Fruit fly (Drosophila melanogaster) whole organism, embryonic: Measurements from ENCODE around the gene CG10589.

ENCODE experiments used
- Atf3 ChIP-seq: fragments of 200-800 bp; sonication (Bioruptor generic); optimal IDR thresholded peaks from 3 replicates; lab custom pipeline; 2016; ENCODE audit warnings: missing biosample characterization, missing genetic modification characterization
- CG10209 ChIP-seq: fragments of 200-800 bp; sonication (Bioruptor generic); optimal IDR thresholded peaks from 3 replicates; lab custom pipeline; 2017; ENCODE audit warnings: missing biosample characterization, mild to moderate bottlenecking, missing genetic modification characterization, missing genetic modification reagents
- CG10654 ChIP-seq: fragments of 200-800 bp; sonication (Bioruptor generic); optimal IDR thresholded peaks from 2 replicates; lab custom pipeline; 2016; ENCODE audit warnings: missing biosample characterization, missing genetic modification characterization
- CG13624 ChIP-seq: fragments of 200-800 bp; sonication (Bioruptor generic); optimal IDR thresholded peaks from 2 replicates; lab custom pipeline; 2016; ENCODE audit warnings: missing biosample characterization, missing genetic modification characterization
- CG14710 ChIP-seq: fragments of 200-800 bp; sonication (Bioruptor generic); optimal IDR thresholded peaks from 3 replicates; lab custom pipeline; 2019; ENCODE audit warnings: missing biosample characterization, mild to moderate bottlenecking, missing genetic modification characterization, moderate library complexity
- CG16815 ChIP-seq: fragments of 200-800 bp; sonication (Bioruptor generic); optimal IDR thresholded peaks from 3 replicates; lab custom pipeline; 2017; ENCODE audit warnings: missing biosample characterization, mild to moderate bottlenecking, missing genetic modification characterization
- CG16863 ChIP-seq: fragments of 200-800 bp; sonication (Bioruptor generic); optimal IDR thresholded peaks from 3 replicates; lab custom pipeline; 2016; ENCODE audit warnings: missing biosample characterization, missing genetic modification characterization
- CG17361 ChIP-seq: fragments of 200-800 bp; sonication (Bioruptor generic); IDR thresholded peaks from 3 replicates; pipeline ENCODE4 v1.3.6; 2022; ENCODE audit warnings: missing biosample characterization, missing genetic modification characterization
- CG17612 ChIP-seq: fragments of 200-800 bp; sonication (Bioruptor generic); IDR thresholded peaks from 2 replicates; pipeline ENCODE4 v1.3.6; 2022; ENCODE audit warnings: missing biosample characterization, missing genetic modification characterization
- CG18011 ChIP-seq: fragments of 200-800 bp; sonication (Bioruptor generic); optimal IDR thresholded peaks from 2 replicates; lab custom pipeline; 2017; ENCODE audit warnings: missing biosample characterization, missing genetic modification characterization, mild to moderate bottlenecking, moderate library complexity, missing genotype
- CG18262 ChIP-seq: fragments of 200-800 bp; optimal IDR thresholded peaks from 3 replicates; lab custom pipeline; 2019; ENCODE audit warnings: missing biosample characterization, mild to moderate bottlenecking, missing genetic modification characterization, moderate library complexity
- CG2889 ChIP-seq: fragments of 200-800 bp; sonication (Bioruptor generic); IDR thresholded peaks from 3 replicates; pipeline ENCODE4 v1.3.6; 2022; ENCODE audit warnings: missing biosample characterization, missing genetic modification characterization
- CG33213 ChIP-seq: fragments of 200-800 bp; sonication (Bioruptor generic); optimal IDR thresholded peaks from 3 replicates; lab custom pipeline; 2016; ENCODE audit warnings: missing biosample characterization, missing genetic modification characterization
- CG33557 ChIP-seq: fragments of 200-800 bp; sonication (Bioruptor generic); optimal IDR thresholded peaks from 2 replicates; lab custom pipeline; 2019; ENCODE audit warnings: missing biosample characterization, mild to moderate bottlenecking, missing genetic modification characterization, moderate library complexity
- CG4404 ChIP-seq: fragments of 200-800 bp; sonication (Bioruptor generic); IDR thresholded peaks from 2 replicates; pipeline ENCODE4 v1.3.6; 2022; ENCODE audit warnings: missing biosample characterization, missing genetic modification characterization
- CG6272 ChIP-seq: fragments of 200-800 bp; sonication (Bioruptor generic); IDR thresholded peaks from 2 replicates; pipeline ENCODE4 v1.3.6; 2022; ENCODE audit warnings: missing biosample characterization, missing genetic modification characterization
- CG7786 ChIP-seq: fragments of 200-800 bp; sonication (Bioruptor generic); optimal IDR thresholded peaks from 2 replicates; lab custom pipeline; 2016; ENCODE audit warnings: missing biosample characterization, missing genetic modification characterization
- CG7928 ChIP-seq: fragments of 200-800 bp; sonication (Bioruptor generic); optimal IDR thresholded peaks from 2 replicates; lab custom pipeline; 2017; ENCODE audit warnings: missing biosample characterization, mild to moderate bottlenecking, missing genetic modification characterization
- CG9727 ChIP-seq: fragments of 200-800 bp; sonication (Bioruptor generic); optimal IDR thresholded peaks from 3 replicates; lab custom pipeline; 2017; ENCODE audit warnings: missing biosample characterization, mild to moderate bottlenecking, missing genetic modification characterization
- Drgx ChIP-seq: fragments of 200-800 bp; sonication (Bioruptor generic); IDR thresholded peaks from 2 replicates; pipeline ENCODE4 v1.3.6; 2022; ENCODE audit warnings: missing biosample characterization, missing genetic modification characterization
- E2f1 ChIP-seq: fragments of 200-800 bp; sonication (Bioruptor generic); IDR thresholded peaks from 2 replicates; pipeline ENCODE4 v1.3.6; 2022; ENCODE audit warnings: missing biosample characterization, missing genetic modification characterization
- Elba2 ChIP-seq: fragments of 200-800 bp; sonication (Bioruptor generic); optimal IDR thresholded peaks from 3 replicates; lab custom pipeline; 2016; ENCODE audit warnings: missing biosample characterization, missing genetic modification characterization
- Fer2 ChIP-seq: fragments of 200-800 bp; sonication (Bioruptor generic); optimal IDR thresholded peaks from 2 replicates; lab custom pipeline; 2018; ENCODE audit warnings: missing biosample characterization, mild to moderate bottlenecking, missing genetic modification characterization, moderate library complexity
- Gsc ChIP-seq: fragments of 200-800 bp; sonication (Bioruptor generic); IDR thresholded peaks from 2 replicates; pipeline ENCODE4 v1.3.6; 2022; ENCODE audit warnings: missing biosample characterization, missing genetic modification characterization
- Gug ChIP-seq: fragments of 200-800 bp; sonication (Bioruptor generic); IDR thresholded peaks from 4 replicates; pipeline ENCODE4 v1.3.6; 2022; ENCODE audit warnings: missing biosample characterization, missing genetic modification characterization
- HHEX ChIP-seq: fragments of 200-800 bp; sonication (Bioruptor generic); optimal IDR thresholded peaks from 3 replicates; lab custom pipeline; 2017; ENCODE audit warnings: missing biosample characterization, mild to moderate bottlenecking, missing genetic modification characterization, missing genetic modification reagents
- Hey ChIP-seq: fragments of 200-800 bp; sonication (Bioruptor generic); optimal IDR thresholded peaks from 3 replicates; lab custom pipeline; 2018; ENCODE audit warnings: missing biosample characterization, mild to moderate bottlenecking, missing genetic modification characterization
- Hr3 ChIP-seq: fragments of 200-800 bp; sonication (Bioruptor generic); optimal IDR thresholded peaks from 3 replicates; lab custom pipeline; 2016; ENCODE audit warnings: missing biosample characterization, missing genetic modification characterization
- Hr78 ChIP-seq, 2 experiments: fragments of 200-800 bp in 1 of 2; fragments of >200 bp in 1 of 2; sonication (Bioruptor generic) in 1 of 2; optimal IDR thresholded peaks; 2 replicates each; lab custom pipeline; 2017 to 2019; ENCODE audit warnings: missing biosample characterization in 2 of 2, missing genetic modification characterization in 2 of 2, mild to moderate bottlenecking in 1 of 2, moderate library complexity in 1 of 2
- Mes4 ChIP-seq: fragments of 200-800 bp; sonication (Bioruptor generic); optimal IDR thresholded peaks from 2 replicates; lab custom pipeline; 2016; ENCODE audit warnings: missing biosample characterization, missing genetic modification characterization
- NFAT ChIP-seq: fragments of 200-800 bp; sonication (Bioruptor generic); IDR thresholded peaks from 2 replicates; pipeline ENCODE4 v1.3.6; 2022; ENCODE audit warnings: missing biosample characterization, missing genetic modification characterization
- Ptx1 ChIP-seq: fragments of 200-800 bp; sonication (Bioruptor generic); IDR thresholded peaks from 2 replicates; pipeline ENCODE4 v1.3.6; 2022; ENCODE audit warnings: missing biosample characterization, missing genetic modification characterization
- Sox102F ChIP-seq: fragments of 200-800 bp; sonication (Bioruptor generic); optimal IDR thresholded peaks from 2 replicates; lab custom pipeline; 2018; ENCODE audit warnings: missing biosample characterization, mild to moderate bottlenecking, missing genetic modification characterization, moderate library complexity
- aop ChIP-seq: fragments of 200-800 bp; sonication (Bioruptor generic); IDR thresholded peaks from 2 replicates; pipeline ENCODE4 v1.3.6; 2022; ENCODE audit warnings: missing biosample characterization, missing genetic modification characterization
- crc ChIP-seq: fragments of 200-800 bp; sonication (Bioruptor generic); optimal IDR thresholded peaks from 2 replicates; lab custom pipeline; 2016; ENCODE audit warnings: missing biosample characterization, missing genetic modification characterization
- crp ChIP-seq, 2 experiments: fragments of 200-800 bp; sonication (Bioruptor generic); optimal IDR thresholded peaks; 2 replicates in 1 of 2; 3 replicates in 1 of 2; lab custom pipeline; 2017; ENCODE audit warnings: missing biosample characterization in 2 of 2, missing genetic modification characterization in 2 of 2, mild to moderate bottlenecking in 1 of 2, moderate library complexity in 1 of 2
- gce ChIP-seq: fragments of 200-800 bp; sonication (Bioruptor generic); IDR thresholded peaks from 3 replicates; pipeline ENCODE4 v1.3.6; 2022; ENCODE audit warnings: missing biosample characterization, missing genetic modification characterization
- jumu ChIP-seq: fragments of 200-800 bp; sonication (Bioruptor generic); optimal IDR thresholded peaks from 3 replicates; lab custom pipeline; 2016; ENCODE audit warnings: missing biosample characterization, missing genetic modification characterization
- kay ChIP-seq: fragments of 200-800 bp; sonication (Bioruptor generic); optimal IDR thresholded peaks from 2 replicates; lab custom pipeline; 2016; ENCODE audit warnings: missing biosample characterization, missing genetic modification characterization
- knrl ChIP-seq: fragments of 200-800 bp; sonication (Bioruptor generic); IDR thresholded peaks from 3 replicates; pipeline ENCODE4 v1.3.6; 2022; ENCODE audit warnings: missing biosample characterization, missing genetic modification characterization; ENCODE audit not compliant: partially characterized antibody
- org-1 ChIP-seq: fragments of 200-800 bp; sonication (Bioruptor generic); optimal IDR thresholded peaks from 2 replicates; lab custom pipeline; 2017; ENCODE audit warnings: missing biosample characterization, missing genetic modification characterization
- repo ChIP-seq: fragments of 200-800 bp; sonication (Bioruptor generic); optimal IDR thresholded peaks from 2 replicates; lab custom pipeline; 2016; ENCODE audit warnings: missing biosample characterization, missing genetic modification characterization
- sens-2 ChIP-seq: fragments of 200-800 bp; sonication (Bioruptor generic); IDR thresholded peaks from 2 replicates; pipeline ENCODE4 v1.3.6; 2022; ENCODE audit warnings: missing biosample characterization, missing genetic modification characterization
- shn ChIP-seq: fragments of 200-800 bp; sonication (Bioruptor generic); optimal IDR thresholded peaks from 3 replicates; lab custom pipeline; 2016; ENCODE audit warnings: missing biosample characterization, missing genetic modification characterization
- sim ChIP-seq: fragments of 200-800 bp; sonication (Bioruptor generic); IDR thresholded peaks from 2 replicates; pipeline ENCODE4 v1.3.6; 2022; ENCODE audit warnings: missing biosample characterization, missing genetic modification characterization
- sob ChIP-seq: fragments of 200-800 bp; sonication (Bioruptor generic); IDR thresholded peaks from 2 replicates; pipeline ENCODE4 v1.3.6; 2022; ENCODE audit warnings: missing biosample characterization, missing genetic modification characterization
- sr ChIP-seq: fragments of 200-800 bp; sonication (Bioruptor generic); IDR thresholded peaks from 3 replicates; pipeline ENCODE4 v1.3.6; 2022; ENCODE audit warnings: missing biosample characterization, missing genetic modification characterization
- ssp ChIP-seq: fragments of 200-800 bp; sonication (Bioruptor generic); IDR thresholded peaks from 2 replicates; pipeline ENCODE4 v1.3.6; 2022; ENCODE audit warnings: missing biosample characterization, missing genetic modification characterization
- twi ChIP-seq: fragments of 200-800 bp; optimal IDR thresholded peaks from 2 replicates; lab custom pipeline; 2019; ENCODE audit warnings: missing biosample characterization, mild to moderate bottlenecking, missing genetic modification characterization, moderate library complexity
- tx ChIP-seq: fragments of 200-800 bp; sonication (Bioruptor generic); optimal IDR thresholded peaks from 2 replicates; lab custom pipeline; 2016; ENCODE audit warnings: missing biosample characterization, missing genetic modification characterization
- vnd ChIP-seq: fragments of 200-800 bp; sonication (Bioruptor generic); IDR thresholded peaks from 3 replicates; pipeline ENCODE4 v1.3.6; 2022; ENCODE audit warnings: missing biosample characterization, missing genetic modification characterization; ENCODE audit not compliant: partially characterized antibody
- zfh2 ChIP-seq: fragments of 200-800 bp; sonication (Bioruptor generic); optimal IDR thresholded peaks from 2 replicates; lab custom pipeline; 2016; ENCODE audit warnings: missing biosample characterization, missing genetic modification characterization

Gene CG10589

dm6 chr3L:20950136-20950499 lies 22.5 kb downstream of the CG10589 start (continued):
- no peak for TF ChIP-seq CG7786 (GFP tag; lab: Kevin White, UChicago)
- no peak for TF ChIP-seq tx (GFP tag; lab: Kevin White, UChicago)
- TF ChIP-seq ssp (GFP tag; lab: Robert Waterston, UW): peak; percentile 44
- TF ChIP-seq Drgx (GFP tag; lab: Robert Waterston, UW): peak; percentile 80
- TF ChIP-seq jumu: no peak
- TF ChIP-seq zfh2 (GFP tag; lab: Kevin White, UChicago): no peak
- no peak for TF ChIP-seq Elba2 (GFP tag; lab: Kevin White, UChicago)
- peak; percentile 56; the same call in 1 of the 2 replicates for TF ChIP-seq Ptx1 (GFP tag; lab: Robert Waterston, UW)
- TF ChIP-seq sens-2: no peak
- peak; percentile 2 for TF ChIP-seq kay
- no peak for TF ChIP-seq Atf3
- TF ChIP-seq CG2889 (GFP tag; lab: Robert Waterston, UW): no peak
- peak; percentile 49 for TF ChIP-seq org-1 (GFP tag; lab: Kevin White, UChicago)
- TF ChIP-seq vnd (GFP tag; lab: Robert Waterston, UW): no peak
- TF ChIP-seq CG10654: peak; percentile 21
- TF ChIP-seq Hr78 (GFP tag; optimal IDR thresholded peaks at IDR 0.05; lab: Kevin White, UChicago): peak in 1 of 2 experiments; percentile 54
- TF ChIP-seq Mes4 (GFP tag; lab: Kevin White, UChicago): no peak
- TF ChIP-seq sr: peak; percentile 69; the same call in 1 of the 3 replicates
- TF ChIP-seq sob (GFP tag; lab: Robert Waterston, UW): no peak
- TF ChIP-seq Sox102F (GFP tag; lab: Kevin White, UChicago): peak; percentile 79
- TF ChIP-seq Gug (GFP tag; lab: Robert Waterston, UW): peak; percentile 47; the same call in 2 of the 4 replicates
- TF ChIP-seq CG13624 (GFP tag; lab: Kevin White, UChicago): no peak
- TF ChIP-seq CG4404 (GFP tag; lab: Robert Waterston, UW): no peak
- TF ChIP-seq CG33557 (GFP tag; lab: Kevin White, UChicago): peak; percentile 70
- TF ChIP-seq CG16815 (GFP tag; lab: Kevin White, UChicago): no peak
- peak; percentile 50 for TF ChIP-seq twi (tag; lab: Kevin White, UChicago)
- no peak for TF ChIP-seq E2f1 (GFP tag; lab: Robert Waterston, UW)
- no peak for TF ChIP-seq crc (GFP tag; lab: Kevin White, UChicago)
- no peak for TF ChIP-seq Hey
- TF ChIP-seq crp (GFP tag; optimal IDR thresholded peaks at IDR 0.05; lab: Kevin White, UChicago): no peak
- peak; percentile 90 for TF ChIP-seq CG18262 (tag; lab: Kevin White, UChicago)
- TF ChIP-seq NFAT: no peak
- no peak for TF ChIP-seq CG6272 (GFP tag; lab: Robert Waterston, UW)
- TF ChIP-seq repo: no peak
- TF ChIP-seq shn (GFP tag; lab: Kevin White, UChicago): no peak
- no peak for TF ChIP-seq Fer2 (tag; lab: Kevin White, UChicago)
- TF ChIP-seq gce (GFP tag; lab: Robert Waterston, UW): no peak
- TF ChIP-seq Gsc: no peak
- TF ChIP-seq CG33213 (GFP tag; lab: Kevin White, UChicago): no peak
- peak; percentile 55 for TF ChIP-seq CG10209 (GFP tag; lab: Kevin White, UChicago)
- no peak for TF ChIP-seq CG18011 (GFP tag; lab: Kevin White, UChicago)
- peak; percentile 49 for TF ChIP-seq CG9727
- peak; percentile 79 for TF ChIP-seq CG14710 (tag; lab: Kevin White, UChicago)
- TF ChIP-seq CG17361 (GFP tag; lab: Robert Waterston, UW): peak; percentile 74
- peak; percentile 51 for TF ChIP-seq CG16863 (GFP tag; lab: Kevin White, UChicago)
- TF ChIP-seq sim (GFP tag; lab: Robert Waterston, UW): 0 out of 2 replicates have a peak, but pooled peaks have one; percentile 15
- TF ChIP-seq CG17612 (GFP tag; lab: Robert Waterston, UW): no peak
- no peak for TF ChIP-seq knrl (GFP tag; lab: Robert Waterston, UW)
- peak; percentile 20 for TF ChIP-seq Hr3 (GFP tag; lab: Kevin White, UChicago)
- peak; percentile 13 for TF ChIP-seq HHEX
- no peak for TF ChIP-seq aop (GFP tag; lab: Robert Waterston, UW)
- TF ChIP-seq CG7928 (GFP tag; lab: Kevin White, UChicago): no peak
